Worm (Caenorhabditis elegans): ENCODE measurements around the gene oac-3.

ce11 chrV:13876529-13876928, 22.8 kb upstream of the oac-3 start, which contains the start of gene T22G5.1:
- no peak for TF ChIP-seq him-1 (tag; optimal IDR thresholded peaks at IDR 0.05)
- no peak for TF ChIP-seq dao-5 (tag; optimal IDR thresholded peaks at IDR 0.05)
- no peak for TF ChIP-seq W03F9.2 (tag; optimal IDR thresholded peaks at IDR 0.05)
